Worm (Caenorhabditis elegans) whole organism, L4/young adult: ENCODE data around the gene vwa-8.

ENCODE experiments used
- W03F9.2 ChIP-seq: fragments of 150-350 bp; optimal IDR thresholded peaks from 2 replicates; lab custom pipeline; 2014; ENCODE audit warnings: missing biosample characterization, missing genetic modification characterization
- dao-5 ChIP-seq: sonication (generic microtip); optimal IDR thresholded peaks from 2 replicates; lab custom pipeline; 2016; ENCODE audit warnings: missing genotype, missing genetic modification characterization, moderate library complexity, missing compliant biosample characterization
- him-1 ChIP-seq: sonication (generic microtip); optimal IDR thresholded peaks from 2 replicates; lab custom pipeline; 2016; ENCODE audit warnings: missing genotype, missing genetic modification reagents, missing genetic modification characterization, missing compliant biosample characterization

DNA sequence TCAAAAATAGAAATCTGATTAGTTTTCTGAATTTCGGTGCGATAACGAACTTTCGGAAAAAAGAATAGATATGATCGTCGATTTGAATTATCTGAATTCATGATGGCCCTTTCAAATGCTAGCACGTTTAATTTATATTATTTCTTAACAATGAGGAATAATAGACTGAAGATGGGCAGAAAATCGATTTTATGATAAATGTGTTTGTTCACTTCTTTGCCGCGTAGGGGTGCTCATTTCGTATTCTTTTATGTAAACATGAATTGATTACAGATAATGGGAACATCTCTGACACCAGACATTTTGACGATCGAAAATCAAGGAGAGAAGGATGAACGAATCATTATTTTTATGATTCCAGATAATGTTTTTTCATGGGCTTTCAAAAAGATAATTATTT is 13.8 kb upstream of the vwa-8 start, which contains the start of gene F11C1.9:
- TF ChIP-seq him-1 (tag; lab: Kevin White, UChicago) = no peak
- TF ChIP-seq W03F9.2 (tag; lab: Kevin White, UChicago) = no peak
- no peak for TF ChIP-seq dao-5 (tag; lab: Kevin White, UChicago)
